Worm (Caenorhabditis elegans): Measurements from ENCODE around the gene abu-2.

Gene abu-2

DNA sequence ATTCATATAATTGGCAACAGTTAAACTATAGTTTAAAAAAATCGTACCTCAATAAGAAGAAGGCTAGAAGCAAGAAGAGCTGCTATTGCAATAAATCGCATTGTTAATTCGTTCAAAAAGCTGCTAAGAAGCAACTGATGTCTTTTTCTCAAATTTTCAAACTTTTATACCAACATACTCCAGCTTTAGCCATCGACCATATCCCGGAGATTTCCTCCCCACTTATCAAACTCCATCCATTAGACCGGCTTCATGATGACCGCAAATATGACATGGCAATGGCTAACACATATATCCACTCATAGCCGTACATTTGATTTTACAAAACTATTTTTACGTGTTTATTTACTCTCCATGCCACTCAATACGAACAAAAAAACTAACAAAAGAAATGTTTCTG, at the start of gene abu-2:
Gene abu-2 (minus strand): TSS at position 101 of the 400 bp plus-strand sequence.
- no peak for TF ChIP-seq unc-62 (GFP tag; optimal IDR thresholded peaks at IDR 0.05)

DNA sequence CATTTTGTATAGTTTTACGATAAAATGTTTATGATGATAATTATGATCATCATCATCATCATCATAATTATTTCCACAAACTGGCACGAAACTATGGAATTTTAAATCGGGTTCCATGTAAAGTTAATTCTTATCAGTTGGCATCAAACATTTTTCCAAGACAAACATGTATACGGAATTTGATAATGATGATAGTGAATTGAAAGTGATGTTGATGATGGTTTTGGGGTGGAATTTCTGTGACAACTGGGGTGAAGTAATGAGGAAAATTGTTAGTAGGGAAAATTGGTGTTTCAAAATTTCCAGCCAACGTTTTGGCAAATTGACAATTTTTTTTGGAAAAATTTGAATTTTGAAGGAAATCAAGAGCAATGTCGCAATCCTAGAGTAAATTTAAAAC, 49.3 kb upstream of the abu-2 start:
- no peak for TF ChIP-seq unc-62 (GFP tag; optimal IDR thresholded peaks at IDR 0.05)

DNA sequence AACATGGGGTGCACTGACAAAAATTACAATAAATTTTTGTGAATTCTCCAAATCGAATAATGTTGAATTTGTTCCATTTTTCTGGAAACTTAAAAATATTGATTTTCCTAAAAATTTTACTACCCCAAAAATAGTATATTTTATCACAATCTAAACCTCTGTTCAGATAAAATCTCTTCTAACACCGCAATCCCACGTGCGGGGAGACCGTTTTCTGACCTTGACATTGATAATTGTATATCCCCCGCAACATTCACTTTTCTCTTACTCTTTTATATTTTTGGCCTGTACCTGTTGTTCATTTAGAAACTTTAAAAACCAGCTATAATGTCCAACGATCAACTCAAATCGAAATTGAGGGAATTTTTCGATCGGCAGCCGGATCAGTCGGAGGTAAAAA, 48.3 kb upstream of the abu-2 start, which contains the start of gene D1005.2:
Gene D1005.2 (plus strand): TSS at position 230 of the 400 bp plus-strand sequence.
- no peak for TF ChIP-seq unc-62 (GFP tag; optimal IDR thresholded peaks at IDR 0.05)

DNA sequence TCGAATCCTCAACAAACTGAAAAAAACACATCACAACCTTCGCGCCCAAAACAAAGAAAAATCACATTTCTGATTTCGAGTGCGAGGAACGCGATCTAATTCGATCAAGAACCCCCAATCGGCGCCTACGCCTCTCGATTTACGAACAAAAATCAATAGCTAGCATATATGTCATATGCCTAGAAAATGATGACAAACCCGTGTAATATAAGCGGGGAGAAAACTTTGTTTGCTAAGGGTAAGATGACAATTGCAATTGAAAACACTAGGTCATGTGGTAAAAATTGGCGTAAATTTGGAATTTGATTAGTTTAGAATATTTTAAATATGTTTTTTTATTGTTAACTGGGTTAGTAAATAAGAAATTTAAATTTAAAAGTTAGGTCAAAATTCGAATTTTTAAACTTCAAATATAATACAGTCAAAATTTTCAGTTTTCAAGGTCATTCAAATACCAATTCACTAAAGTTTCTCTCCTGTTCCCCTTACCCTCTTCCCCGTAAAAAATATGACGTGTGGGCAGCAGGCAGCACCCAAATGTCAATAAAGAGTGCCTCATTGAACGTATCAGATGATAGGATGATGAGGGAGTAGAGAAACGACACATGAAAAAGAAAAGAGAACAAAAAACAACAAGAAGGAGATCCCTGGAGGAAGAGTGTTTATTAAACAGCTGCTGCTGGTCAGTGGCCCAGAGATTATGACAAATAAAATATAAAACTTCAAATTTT, 46.1 kb upstream of the abu-2 start:
- no peak for TF ChIP-seq unc-62 (GFP tag; optimal IDR thresholded peaks at IDR 0.05)

DNA sequence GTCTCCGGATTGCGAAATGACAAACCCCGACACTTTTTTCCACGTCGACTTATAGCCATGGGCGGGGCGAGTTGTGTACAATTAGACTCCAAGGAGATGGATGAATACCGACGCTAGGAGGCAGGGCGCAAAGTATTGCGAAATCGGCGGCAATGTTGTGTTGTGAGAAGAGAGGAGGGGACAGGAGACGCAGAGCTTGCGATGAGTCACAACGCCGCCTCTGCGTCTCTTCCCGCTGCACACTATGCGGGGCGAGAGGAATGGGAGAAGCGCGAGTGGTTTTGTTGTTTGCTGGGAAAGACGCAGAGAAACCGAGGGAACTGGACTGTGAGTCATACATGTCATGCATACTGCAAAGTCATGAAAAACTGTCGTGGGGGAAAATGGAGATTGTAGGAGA, 43.9 kb upstream of the abu-2 start:
- no peak for TF ChIP-seq unc-62 (GFP tag; optimal IDR thresholded peaks at IDR 0.05)

DNA sequence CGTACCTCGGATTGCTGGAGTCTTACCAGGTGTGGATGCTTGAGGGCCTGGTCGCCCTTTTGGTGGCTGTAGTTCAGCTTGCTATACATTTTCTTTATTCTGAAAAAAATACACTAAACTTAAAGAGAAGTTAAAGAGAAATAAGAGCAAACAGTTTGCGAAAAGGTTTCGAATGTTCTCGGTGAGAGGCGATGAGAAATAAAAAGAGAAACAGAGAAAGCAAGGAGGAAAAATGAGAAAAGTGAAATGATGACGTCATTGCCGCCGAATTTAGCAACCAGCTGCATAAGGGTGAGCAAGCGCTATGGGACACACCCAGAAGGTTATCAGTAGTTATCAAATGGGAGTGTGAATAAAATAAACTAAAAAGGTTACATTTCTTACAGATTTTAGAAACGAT, 43.3 kb upstream of the abu-2 start, which contains the start of gene cebp-1:
Gene cebp-1 (minus strand): TSS at position 99 of the 400 bp plus-strand sequence.
- no peak for TF ChIP-seq unc-62 (GFP tag; optimal IDR thresholded peaks at IDR 0.05)

DNA sequence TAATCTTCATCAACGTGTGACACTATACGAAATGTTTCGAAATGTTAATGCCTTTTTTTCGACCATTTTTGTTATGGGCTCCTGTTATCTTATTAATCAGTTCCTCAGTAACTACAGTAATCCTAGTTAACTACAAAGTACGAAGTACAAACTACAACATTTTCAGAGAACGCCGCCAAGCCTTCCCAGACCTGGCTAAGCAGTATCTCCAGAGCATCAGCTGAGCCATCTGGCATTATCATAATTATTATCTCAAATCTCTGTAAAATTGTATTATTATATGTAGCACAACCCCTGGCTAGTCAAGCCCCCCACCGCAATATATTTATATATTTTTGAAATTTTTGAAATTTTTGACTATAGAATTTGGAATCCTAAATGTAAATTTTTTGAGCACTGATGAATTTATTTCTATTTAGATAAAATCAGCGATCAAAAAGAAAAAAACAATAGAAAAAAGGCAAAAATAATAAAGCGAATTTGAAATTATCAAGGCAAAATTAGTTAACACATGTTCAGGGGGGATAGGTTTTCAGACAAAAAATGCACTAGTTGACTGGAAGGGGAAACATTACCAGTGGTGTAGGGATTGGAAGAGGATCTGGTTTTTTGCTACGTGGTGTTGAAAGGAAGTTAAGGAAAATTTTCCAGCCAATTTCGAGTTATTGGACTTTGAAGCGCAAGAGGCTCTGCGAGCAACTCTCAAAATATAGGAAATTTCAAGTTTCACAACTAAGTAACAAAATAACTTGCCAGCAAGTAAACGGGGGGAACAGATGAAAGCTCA, 41.6 kb upstream of the abu-2 start:
- TF ChIP-seq unc-62 (GFP tag; optimal IDR thresholded peaks at IDR 0.05), result no peak

DNA sequence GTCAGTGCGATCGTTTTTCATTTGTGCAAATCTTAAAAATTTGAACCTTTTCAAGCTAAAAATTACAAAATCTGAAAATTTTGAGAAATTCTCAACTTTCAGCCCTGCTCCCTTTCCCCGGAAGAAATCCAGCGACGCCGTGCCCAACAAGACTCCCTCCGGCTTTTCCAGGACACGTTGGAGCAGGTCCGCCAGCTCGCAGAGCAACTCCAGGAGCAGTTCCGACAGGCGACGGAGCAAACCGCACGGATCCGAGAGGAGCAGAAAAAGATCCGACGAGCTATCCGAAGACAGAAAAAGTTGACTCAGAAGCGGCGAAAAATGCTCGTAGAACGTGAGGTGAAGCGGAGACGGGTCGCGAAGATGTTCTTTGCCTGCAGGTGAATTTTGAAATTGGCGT, 40.8 kb upstream of the abu-2 start:
- TF ChIP-seq unc-62 (GFP tag; optimal IDR thresholded peaks at IDR 0.05), result no peak

DNA sequence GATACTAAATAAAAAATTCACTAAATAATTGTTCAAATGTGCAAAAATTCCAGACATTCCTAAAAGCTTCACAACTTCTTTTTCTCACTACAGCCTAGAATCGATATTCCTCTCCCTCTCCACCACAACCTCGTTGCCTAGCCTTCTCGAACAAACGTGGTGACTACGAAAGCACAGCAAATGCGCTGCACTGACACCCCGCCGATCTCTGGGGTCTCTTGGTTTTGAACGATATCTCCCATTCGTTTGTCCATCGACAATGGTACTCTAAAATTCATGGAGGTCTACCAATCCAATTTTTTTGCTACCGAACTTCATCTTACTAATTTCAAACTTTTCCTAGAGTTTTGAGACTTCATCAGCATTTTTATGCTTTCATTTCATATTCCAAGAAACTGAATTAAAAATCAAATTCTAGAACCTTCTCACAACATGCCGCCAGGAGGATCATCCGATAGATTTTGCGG, 39.9 kb upstream of the abu-2 start, which contains the start of gene W05H7.1:
Gene W05H7.1 (plus strand): TSS at position 417 of the 467 bp plus-strand sequence.
- no peak for TF ChIP-seq unc-62 (GFP tag; optimal IDR thresholded peaks at IDR 0.05)

DNA sequence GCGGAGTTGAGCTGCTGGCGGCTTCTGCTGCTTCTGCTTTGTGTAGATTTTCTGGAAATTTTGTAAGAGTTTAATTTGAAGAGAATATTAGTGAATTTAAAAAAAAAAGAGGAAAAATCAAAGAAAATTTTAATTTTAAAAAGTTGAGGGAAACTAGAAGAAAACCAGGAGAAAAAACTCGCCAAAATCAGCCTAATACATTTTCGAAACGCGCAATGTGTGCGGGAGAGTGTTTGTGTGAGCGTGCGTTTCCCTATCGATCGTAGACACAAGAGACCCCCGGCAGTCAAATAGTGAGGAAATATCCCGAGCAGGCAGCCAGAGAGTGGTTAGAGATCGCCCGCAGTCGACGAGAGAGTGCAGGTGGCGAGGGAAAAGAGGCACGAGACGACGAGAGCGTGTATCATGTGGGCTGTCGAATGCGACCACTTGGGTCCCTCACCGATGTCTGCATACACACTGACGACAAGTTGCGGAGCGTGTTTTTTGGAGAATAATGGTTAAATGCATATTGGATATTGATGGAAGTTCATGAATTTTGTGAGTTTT, 36.2 kb upstream of the abu-2 start, which contains the start of gene zfp-3:
Gene zfp-3 (minus strand): TSS at position 51 of the 549 bp plus-strand sequence.
- TF ChIP-seq unc-62 (GFP tag; optimal IDR thresholded peaks at IDR 0.05), result peak; percentile 5

DNA sequence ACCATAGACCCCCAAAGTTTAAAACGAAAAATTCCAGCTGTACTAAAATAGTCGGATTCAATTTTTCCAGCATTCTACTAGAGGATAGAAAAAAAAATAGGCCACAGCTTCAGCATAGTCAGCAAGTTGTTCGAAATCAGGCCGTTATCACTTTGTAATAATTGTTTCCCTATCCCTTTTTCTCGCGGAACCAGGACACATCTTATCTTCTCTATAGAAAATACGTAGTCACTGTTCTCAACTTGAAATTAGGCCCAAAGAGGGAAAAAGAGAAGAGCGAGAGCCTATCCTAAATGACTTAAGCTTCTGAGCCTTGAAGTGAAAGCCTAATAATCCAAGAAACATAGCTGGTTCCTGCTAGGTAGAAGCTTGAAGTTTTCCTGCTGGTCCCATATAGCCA, 35.2 kb upstream of the abu-2 start:
- TF ChIP-seq unc-62 (GFP tag; optimal IDR thresholded peaks at IDR 0.05), result no peak

DNA sequence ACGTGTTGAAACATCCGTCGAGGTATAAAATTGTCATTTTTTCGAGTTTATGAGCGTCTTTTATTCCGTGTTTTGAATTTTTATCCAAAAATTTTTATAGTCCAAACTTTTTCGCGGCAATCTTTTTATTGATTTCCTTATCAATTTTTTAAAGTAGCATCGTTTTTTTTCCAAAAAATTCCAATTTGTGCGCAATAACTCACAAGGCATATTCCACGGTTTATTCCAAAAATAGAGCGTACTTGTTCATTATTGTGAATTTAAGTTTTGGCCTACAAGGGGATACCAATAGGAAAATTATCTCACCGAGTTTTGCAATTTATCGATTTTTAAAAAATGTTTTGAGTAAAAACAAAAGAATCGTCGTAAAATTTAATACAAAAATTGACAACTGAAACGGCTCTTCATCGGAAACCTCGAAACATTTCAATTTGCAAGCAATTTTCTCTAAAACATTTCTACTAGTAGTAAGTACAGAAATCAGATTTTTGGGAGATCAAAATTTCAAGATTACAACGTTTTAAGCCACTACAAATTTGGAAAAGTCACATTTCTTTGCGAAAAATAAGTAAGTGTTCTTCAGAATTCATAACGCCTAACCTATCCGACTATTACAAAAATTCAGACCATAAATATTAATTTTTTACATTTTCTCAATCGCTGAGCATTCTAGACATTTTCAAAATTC, 33.2 kb upstream of the abu-2 start:
- no peak for TF ChIP-seq unc-62 (GFP tag; optimal IDR thresholded peaks at IDR 0.05)

DNA sequence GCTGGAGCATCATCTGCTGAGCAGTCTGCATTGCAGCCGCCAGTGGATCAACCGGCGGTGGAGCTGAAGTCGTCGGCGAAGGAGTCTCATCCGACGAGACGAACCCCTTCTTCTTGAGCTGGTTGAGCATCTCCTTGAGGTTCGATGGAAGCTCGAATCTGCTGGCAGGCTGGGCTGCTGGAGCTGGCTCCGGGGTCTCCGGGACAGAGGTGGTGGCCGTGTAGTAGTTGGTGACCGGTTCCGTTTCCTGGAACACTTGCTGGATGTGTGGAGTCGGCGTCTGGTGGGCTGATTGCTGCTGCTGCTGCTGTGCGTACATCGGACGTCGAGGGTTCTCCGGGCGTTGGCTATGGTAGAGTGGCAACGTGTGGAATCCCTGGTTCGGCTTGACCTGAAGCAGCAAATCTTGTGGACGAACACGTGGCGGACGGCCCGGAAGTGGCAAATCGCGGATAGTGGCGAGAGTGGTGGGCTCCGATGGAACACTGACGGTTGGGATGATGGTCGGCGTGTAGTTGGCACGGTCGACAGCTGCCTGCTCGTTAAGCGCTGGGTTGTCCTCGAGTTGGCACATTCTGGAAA, 31.2 kb upstream of the abu-2 start:
- TF ChIP-seq unc-62 (GFP tag; optimal IDR thresholded peaks at IDR 0.05), result no peak

DNA sequence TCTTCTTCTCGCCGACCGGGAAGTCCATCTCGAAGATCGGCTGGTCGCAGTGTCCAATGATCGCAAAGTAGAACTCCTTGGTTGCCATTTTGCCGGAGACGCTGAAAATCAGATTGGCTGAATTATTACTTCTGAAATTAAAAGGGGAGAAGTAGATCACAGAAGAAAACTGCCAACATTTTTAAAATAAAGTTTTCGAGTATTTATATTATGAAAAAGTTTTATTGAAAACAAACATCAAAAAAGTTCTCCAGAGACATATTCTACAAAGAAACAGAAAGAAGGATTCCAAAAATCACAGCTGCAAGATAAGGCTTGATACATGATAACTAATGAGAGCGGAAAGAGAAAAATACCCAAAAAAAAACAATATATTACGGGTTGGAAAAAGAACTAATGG, 29.7 kb upstream of the abu-2 start, which contains the start of gene sedl-1:
Gene sedl-1 (minus strand): TSS at position 101 of the 400 bp plus-strand sequence.
- no peak for TF ChIP-seq unc-62 (GFP tag; optimal IDR thresholded peaks at IDR 0.05)

DNA sequence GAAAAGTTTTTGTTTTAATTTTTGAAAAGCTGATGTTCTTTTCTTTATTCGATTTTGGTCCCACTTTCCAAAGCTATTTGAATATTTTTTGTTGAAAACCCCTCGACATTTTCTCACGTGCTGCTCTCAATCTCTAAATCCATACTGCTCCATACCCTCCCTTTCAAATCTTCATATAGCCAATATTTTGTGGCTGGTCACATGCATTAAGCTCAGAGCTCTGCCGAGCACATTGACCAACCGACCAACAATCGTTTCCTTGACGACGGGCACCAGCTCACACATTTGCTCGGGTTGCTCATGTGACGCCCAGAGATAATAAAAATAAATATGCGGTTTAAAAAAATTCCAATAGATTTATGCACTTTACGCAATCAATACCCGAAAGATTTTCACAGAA, 28.5 kb upstream of the abu-2 start:
- TF ChIP-seq unc-62 (GFP tag; optimal IDR thresholded peaks at IDR 0.05), result no peak

Data from whole organism, dauer.